Worm (Caenorhabditis elegans) whole organism, L3 larva: ENCODE data around the gene F35G12.5.

Source experiments
- R02D3.7 ChIP-seq: fragments of 150-350 bp; optimal IDR thresholded peaks from 2 replicates; lab custom pipeline; 2014; ENCODE audit warnings: missing biosample characterization, missing genetic modification characterization
- elt-2 ChIP-seq: sonication (generic microtip); optimal IDR thresholded peaks from 2 replicates; lab custom pipeline; 2016; ENCODE audit warnings: missing genetic modification reagents, mild to moderate bottlenecking, missing genetic modification characterization, missing compliant biosample characterization
- fkh-10 ChIP-seq: sonication (generic microtip); optimal IDR thresholded peaks from 2 replicates; lab custom pipeline; 2017; ENCODE audit warnings: missing biosample characterization, missing genetic modification reagents, missing genetic modification characterization
- fos-1 ChIP-seq: fragments of 150-350 bp; optimal IDR thresholded peaks from 2 replicates; lab custom pipeline; 2014; ENCODE audit warnings: missing biosample characterization, missing genetic modification characterization
- lsy-12 ChIP-seq: sonication (generic microtip); optimal IDR thresholded peaks from 2 replicates; lab custom pipeline; 2016; ENCODE audit warnings: mild to moderate bottlenecking, missing genetic modification characterization, missing compliant biosample characterization
- nfya-1 ChIP-seq: sonication (generic microtip); optimal IDR thresholded peaks from 2 replicates; lab custom pipeline; 2017; ENCODE audit warnings: missing genetic modification characterization, mild to moderate bottlenecking, missing compliant biosample characterization, antibody characterized with exemption, moderate library complexity; ENCODE audit not compliant: insufficient read depth
- nhr-11 ChIP-seq: fragments of 150-350 bp; optimal IDR thresholded peaks from 2 replicates; lab custom pipeline; 2014; ENCODE audit warnings: missing biosample characterization, missing genetic modification characterization
- nhr-12 ChIP-seq: fragments of 150-350 bp; optimal IDR thresholded peaks from 2 replicates; lab custom pipeline; 2014; ENCODE audit warnings: missing biosample characterization, missing genetic modification characterization
- nhr-237 ChIP-seq: fragments of 150-350 bp; optimal IDR thresholded peaks from 2 replicates; lab custom pipeline; 2014; ENCODE audit warnings: missing biosample characterization, missing genetic modification characterization
- nhr-25 ChIP-seq: sonication (generic microtip); optimal IDR thresholded peaks from 2 replicates; lab custom pipeline; 2017; ENCODE audit warnings: missing biosample characterization, missing genetic modification characterization
- nhr-28 ChIP-seq: fragments of 150-350 bp; optimal IDR thresholded peaks from 2 replicates; lab custom pipeline; 2014; ENCODE audit warnings: missing biosample characterization, missing genetic modification characterization
- nhr-77 ChIP-seq: fragments of 150-350 bp; optimal IDR thresholded peaks from 2 replicates; lab custom pipeline; 2014; ENCODE audit warnings: missing biosample characterization, missing genetic modification characterization
- sea-2 ChIP-seq: fragments of 150-350 bp; sonication (generic microtip); optimal IDR thresholded peaks from 4 replicates; lab custom pipeline; 2014; ENCODE audit warnings: missing biosample characterization, missing genetic modification reagents, missing genetic modification characterization
- unc-39 ChIP-seq: sonication (generic microtip); optimal IDR thresholded peaks from 4 replicates; lab custom pipeline; 2017; ENCODE audit warnings: missing biosample characterization, missing genetic modification characterization

DNA sequence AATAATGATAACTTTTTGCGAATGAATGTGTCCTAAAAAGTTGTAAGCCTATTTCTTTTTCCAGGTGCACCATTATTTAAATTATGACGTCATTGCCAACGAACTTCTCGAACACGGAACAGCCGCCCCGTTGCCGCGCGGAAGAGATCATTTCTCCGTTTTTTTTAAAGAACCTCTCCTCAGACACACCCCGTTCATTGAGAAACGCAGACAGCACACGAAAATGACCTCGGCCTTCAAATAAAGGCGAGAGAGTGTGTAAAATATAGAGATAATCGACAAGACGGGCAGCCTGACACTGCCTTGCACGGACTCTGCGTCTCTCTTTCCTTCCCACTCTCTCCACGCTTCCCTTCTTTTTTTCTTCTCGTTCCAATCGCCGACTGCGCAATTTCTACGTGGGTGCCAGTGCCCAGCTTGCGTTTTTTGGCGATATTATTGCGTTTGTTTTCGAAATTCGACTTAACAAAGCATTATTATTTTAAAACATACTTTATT is 23.5 kb upstream of the F35G12.5 start:
- TF ChIP-seq nhr-28 (tag; lab: Kevin White, UChicago) (no peak), lsy-12 (peak; percentile 81), nhr-77 (tag; lab: Kevin White, UChicago) (no peak), nhr-12 (no peak), nhr-25 (peak; percentile 97), elt-2 (peak; percentile 52), nhr-237 (no peak), sea-2 (GFP tag; lab: Kevin White, UChicago) (peak; percentile 89), nfya-1 (tag; lab: Kevin White, UChicago) (peak; percentile 94), R02D3.7 (tag; lab: Kevin White, UChicago) (peak; percentile 65), unc-39 (tag; lab: Kevin White, UChicago) (no peak), nhr-11 (tag; lab: Kevin White, UChicago) (no peak), fos-1 (tag; lab: Kevin White, UChicago) (no peak), fkh-10 (no peak)
